Fruit fly (Drosophila melanogaster) S2 (cell line): ENCODE data around the gene CG33796.

Source experiments
- CG8478 ChIP-seq: fragments of >200 bp; optimal IDR thresholded peaks from 2 replicates; lab custom pipeline; 2018
- CTCF ChIP-seq, 2 experiments: fragments of >200 bp; optimal IDR thresholded peaks; 2 replicates each; lab custom pipeline; 2018

dm6 chr3L:16160073-16160398, 9.9 kb downstream of the CG33796 start:
- TF ChIP-seq CG8478 (lab: Kevin White, UChicago) (no peak), CTCF (optimal IDR thresholded peaks at IDR 0.05; lab: Kevin White, UChicago) (no peak)
